Worm (Caenorhabditis elegans) whole organism, L4/young adult: ENCODE measurements around the gene fbxb-99.

Source experiments
- W03F9.2 ChIP-seq: fragments of 150-350 bp; optimal IDR thresholded peaks from 2 replicates; lab custom pipeline; 2014; ENCODE audit warnings: missing biosample characterization, missing genetic modification characterization
- him-1 ChIP-seq: sonication (generic microtip); optimal IDR thresholded peaks from 2 replicates; lab custom pipeline; 2016; ENCODE audit warnings: missing genotype, missing genetic modification reagents, missing genetic modification characterization, missing compliant biosample characterization

ce11 chrII:3748719-3749118 lies 44.5 kb downstream of the fbxb-99 start, which contains the start of gene fbxb-90:
- TF ChIP-seq him-1 (tag; lab: Kevin White, UChicago): no peak
- TF ChIP-seq W03F9.2: no peak
